Worm (Caenorhabditis elegans): ENCODE data around the gene B0281.1.

- TF ChIP-seq klf-2 (GFP tag; conservative IDR thresholded peaks at IDR 0.05) = no peak
- TF ChIP-seq ref-1 (GFP tag; conservative IDR thresholded peaks at IDR 0.05) = no peak
- TF ChIP-seq flt-1 (GFP tag; IDR thresholded peaks at IDR 0.05) = no peak
- no peak for TF ChIP-seq cog-1 (tag; optimal IDR thresholded peaks at IDR 0.05)
- no peak for TF ChIP-seq ztf-23 (GFP tag; IDR thresholded peaks at IDR 0.05)
- no peak for TF ChIP-seq med-1 (GFP tag; optimal IDR thresholded peaks at IDR 0.05; ENCODE audit: insufficient read depth)
These were observed at the start of gene B0281.1, which contains the start of gene trim-21 for ce11 chrII:2312747-2313146.
